Worm (Caenorhabditis elegans): ENCODE data around the gene capa-1.

- TF ChIP-seq unc-62 (GFP tag; optimal IDR thresholded peaks at IDR 0.05) (no peak), F49E8.2 (tag; optimal IDR thresholded peaks at IDR 0.05; ENCODE audit: insufficient read depth) (no peak), pbrm-1 (GFP tag; IDR thresholded peaks at IDR 0.05) (no peak), ama-1 (optimal IDR thresholded peaks at IDR 0.05) (no peak), ama-1 (GFP tag; optimal IDR thresholded peaks at IDR 0.05) (no peak), sptf-2 (GFP tag; optimal IDR thresholded peaks at IDR 0.05) (no peak), nhr-90 (tag; optimal IDR thresholded peaks at IDR 0.05) (no peak), snpc-4 (GFP tag; optimal IDR thresholded peaks at IDR 0.05) (no peak), snpc-4 (tag; optimal IDR thresholded peaks at IDR 0.05) (no peak), egl-44 (GFP tag; IDR thresholded peaks at IDR 0.05) (no peak)
These were observed 22.1 kb downstream of the capa-1 start for ce11 chrX:5941325-5941724.

All from whole organism, young adult.